Worm (Caenorhabditis elegans) whole organism, mixed stage, embryonic: ENCODE data around the gene ehbp-1.

Source experiments
- M03D4.4 ChIP-seq: sonication (generic microtip); optimal IDR thresholded peaks from 2 replicates; lab custom pipeline; 2017; ENCODE audit warnings: mild to moderate bottlenecking, missing genetic modification characterization, missing compliant biosample characterization
- bed-3 ChIP-seq: fragments of 200-800 bp; sonication (Bioruptor generic); optimal IDR thresholded peaks from 3 replicates; lab custom pipeline; 2018; ENCODE audit warnings: mild to moderate bottlenecking, missing genetic modification characterization, moderate library complexity, missing compliant biosample characterization
- blmp-1 ChIP-seq: fragments of 150-350 bp; optimal IDR thresholded peaks from 2 replicates; lab custom pipeline; 2014; ENCODE audit warnings: missing biosample characterization, missing genetic modification characterization
- ceh-39 ChIP-seq: fragments of 150-350 bp; optimal IDR thresholded peaks from 2 replicates; lab custom pipeline; 2014; ENCODE audit warnings: missing biosample characterization, missing genetic modification characterization
- ceh-43 ChIP-seq: fragments of 200-800 bp; sonication (Bioruptor generic); optimal IDR thresholded peaks from 2 replicates; lab custom pipeline; 2018; ENCODE audit warnings: mild to moderate bottlenecking, missing genetic modification characterization, moderate library complexity, missing compliant biosample characterization
- ceh-83 ChIP-seq: fragments of 200-800 bp; sonication (Bioruptor generic); optimal IDR thresholded peaks from 2 replicates; lab custom pipeline; 2018; ENCODE audit warnings: mild to moderate bottlenecking, missing genetic modification characterization, missing compliant biosample characterization
- ces-1 ChIP-seq: fragments of 150-350 bp; optimal IDR thresholded peaks from 2 replicates; lab custom pipeline; 2014; ENCODE audit warnings: missing biosample characterization, missing genetic modification reagents, missing genetic modification characterization
- cnd-1 ChIP-seq: fragments of 200-800 bp; sonication (Bioruptor generic); optimal IDR thresholded peaks from 2 replicates; lab custom pipeline; 2018; ENCODE audit warnings: mild to moderate bottlenecking, missing genetic modification characterization, missing compliant biosample characterization
- drap-1 ChIP-seq: fragments of 200-800 bp; sonication (Bioruptor generic); optimal IDR thresholded peaks from 3 replicates; lab custom pipeline; 2018; ENCODE audit warnings: mild to moderate bottlenecking, missing genetic modification characterization, missing compliant biosample characterization
- elt-1 ChIP-seq: sonication (generic microtip); optimal IDR thresholded peaks from 2 replicates; lab custom pipeline; 2017; ENCODE audit warnings: missing genetic modification characterization, mild to moderate bottlenecking, missing compliant biosample characterization, antibody characterized with exemption, moderate library complexity, borderline replicate concordance; ENCODE audit not compliant: insufficient read depth
- flh-1 ChIP-seq: fragments of 200-800 bp; sonication (Bioruptor generic); optimal IDR thresholded peaks from 2 replicates; lab custom pipeline; 2018; ENCODE audit warnings: mild to moderate bottlenecking, missing genetic modification characterization, moderate library complexity, missing compliant biosample characterization
- ham-2 ChIP-seq: fragments of 200-800 bp; sonication (Bioruptor generic); optimal IDR thresholded peaks from 2 replicates; lab custom pipeline; 2018; ENCODE audit warnings: mild to moderate bottlenecking, missing genetic modification characterization, missing compliant biosample characterization
- hlh-1 ChIP-seq: fragments of 150-350 bp; optimal IDR thresholded peaks from 2 replicates; lab custom pipeline; 2014; ENCODE audit warnings: missing biosample characterization, missing genetic modification reagents, missing genetic modification characterization
- lin-13 ChIP-seq: fragments of 150-350 bp; optimal IDR thresholded peaks from 2 replicates; lab custom pipeline; 2014; ENCODE audit warnings: missing biosample characterization, missing genetic modification characterization
- lin-32 ChIP-seq: fragments of 200-800 bp; sonication (Bioruptor generic); optimal IDR thresholded peaks from 2 replicates; lab custom pipeline; 2018; ENCODE audit warnings: mild to moderate bottlenecking, missing genetic modification characterization, missing compliant biosample characterization
- lsy-2 ChIP-seq: fragments of 150-350 bp; optimal IDR thresholded peaks from 2 replicates; lab custom pipeline; 2014; ENCODE audit warnings: missing biosample characterization, missing genetic modification characterization
- mab-5 ChIP-seq: fragments of 150-350 bp; optimal IDR thresholded peaks from 2 replicates; lab custom pipeline; 2014; ENCODE audit warnings: missing biosample characterization, missing genetic modification characterization
- mep-1 ChIP-seq: fragments of 150-350 bp; optimal IDR thresholded peaks from 2 replicates; lab custom pipeline; 2017; ENCODE audit warnings: missing biosample characterization, missing genetic modification reagents, missing genetic modification characterization, inconsistent platforms
- mls-2 ChIP-seq: sonication (generic microtip); optimal IDR thresholded peaks from 2 replicates; lab custom pipeline; 2016; ENCODE audit warnings: mild to moderate bottlenecking, missing genetic modification characterization, moderate library complexity, missing compliant biosample characterization
- nhr-2 ChIP-seq: fragments of 150-350 bp; optimal IDR thresholded peaks from 2 replicates; lab custom pipeline; 2014; ENCODE audit warnings: missing biosample characterization, missing genetic modification characterization
- nhr-237 ChIP-seq: fragments of 150-350 bp; optimal IDR thresholded peaks from 2 replicates; lab custom pipeline; 2014; ENCODE audit warnings: missing biosample characterization, missing genetic modification characterization
- nhr-28 ChIP-seq: fragments of 150-350 bp; optimal IDR thresholded peaks from 2 replicates; lab custom pipeline; 2014; ENCODE audit warnings: missing biosample characterization, missing genetic modification characterization
- pha-4 ChIP-seq: fragments of 150-350 bp; optimal IDR thresholded peaks from 2 replicates; lab custom pipeline; 2018; ENCODE audit warnings: missing biosample characterization, missing genetic modification reagents, missing genetic modification characterization
- sem-2 ChIP-seq: fragments of 200-800 bp; sonication (Bioruptor generic); optimal IDR thresholded peaks from 2 replicates; lab custom pipeline; 2018; ENCODE audit warnings: mild to moderate bottlenecking, missing genetic modification characterization, missing compliant biosample characterization
- snpc-4 ChIP-seq: fragments of 150-350 bp; optimal IDR thresholded peaks from 2 replicates; lab custom pipeline; 2014; ENCODE audit warnings: missing biosample characterization, missing genetic modification characterization
- sptf-1 ChIP-seq: sonication (generic microtip); optimal IDR thresholded peaks from 2 replicates; lab custom pipeline; 2017; ENCODE audit warnings: mild to moderate bottlenecking, missing genetic modification characterization, moderate library complexity, missing compliant biosample characterization
- tbx-8 ChIP-seq: fragments of 200-800 bp; sonication (Bioruptor generic); optimal IDR thresholded peaks from 2 replicates; lab custom pipeline; 2018; ENCODE audit warnings: mild to moderate bottlenecking, missing genetic modification characterization, moderate library complexity, missing compliant biosample characterization
- unc-120 ChIP-seq: sonication (generic microtip); optimal IDR thresholded peaks from 2 replicates; lab custom pipeline; 2017; ENCODE audit warnings: missing genetic modification characterization, missing compliant biosample characterization; ENCODE audit not compliant: poor library complexity, severe bottlenecking
- unc-39 ChIP-seq: fragments of 150-350 bp; optimal IDR thresholded peaks from 2 replicates; lab custom pipeline; 2014; ENCODE audit warnings: missing biosample characterization, missing genetic modification characterization
- unc-62 ChIP-seq: fragments of 150-350 bp; optimal IDR thresholded peaks from 2 replicates; lab custom pipeline; 2014; ENCODE audit warnings: missing biosample characterization, missing genetic modification reagents, missing genetic modification characterization
- zip-8 ChIP-seq: fragments of 150-350 bp; optimal IDR thresholded peaks from 2 replicates; lab custom pipeline; 2014; ENCODE audit warnings: missing biosample characterization, missing genetic modification characterization
- ztf-11 ChIP-seq: fragments of 150-350 bp; optimal IDR thresholded peaks from 2 replicates; lab custom pipeline; 2014; ENCODE audit warnings: missing biosample characterization, missing genetic modification characterization

Gene ehbp-1

ce11 chrV:9518832-9519231 lies 31.6 kb upstream of the ehbp-1 start, which contains the start of gene C50F4.8:
TSS of gene C50F4.8 (minus strand) at chrV:9518859.
- TF ChIP-seq blmp-1 (tag; lab: Kevin White, UChicago) (no peak), flh-1 (no peak), hlh-1 (no peak), lsy-2 (tag; lab: Kevin White, UChicago) (no peak), ceh-83 (GFP tag; lab: Kevin White, UChicago) (no peak), elt-1 (tag; lab: Kevin White, UChicago) (no peak), ham-2 (GFP tag; lab: Kevin White, UChicago) (no peak), ztf-11 (tag; lab: Kevin White, UChicago) (no peak), ces-1 (GFP tag; lab: Kevin White, UChicago) (no peak), drap-1 (no peak), mab-5 (tag; lab: Kevin White, UChicago) (no peak)
- TF ChIP-seq, all 35 proteins: peak for 0

- TF ChIP-seq ceh-39 (no peak), unc-62 (GFP tag; lab: Kevin White, UChicago) (no peak), nhr-28 (tag; lab: Kevin White, UChicago) (no peak), nhr-2 (tag; lab: Kevin White, UChicago) (no peak), unc-39 (tag; lab: Kevin White, UChicago) (no peak), mls-2 (tag; lab: Kevin White, UChicago) (no peak), cnd-1 (no peak), ces-1 (GFP tag; lab: Kevin White, UChicago) (no peak), tbx-8 (GFP tag; lab: Kevin White, UChicago) (no peak), unc-120 (no peak), sem-2 (GFP tag; lab: Kevin White, UChicago) (no peak), zip-8 (tag; lab: Kevin White, UChicago) (no peak), lin-32 (GFP tag; lab: Kevin White, UChicago) (no peak), mep-1 (tag; lab: Kevin White, UChicago) (no peak)
These were observed 28.7 kb upstream of the ehbp-1 start for ce11 chrV:9521697-9522096.

ce11 chrV:9524099-9524498 lies 26.3 kb upstream of the ehbp-1 start, which contains the start of gene C50F4.9:
TSS of gene C50F4.9 (minus strand) at chrV:9524199.
- TF ChIP-seq bed-3 (GFP tag; lab: Kevin White, UChicago) (no peak), lin-13 (no peak), hlh-1 (no peak), ceh-39 (no peak), zip-8 (tag; lab: Kevin White, UChicago) (no peak)

ce11 chrV:9526470-9526869 lies 24.0 kb upstream of the ehbp-1 start, which contains the start of gene C50F4.1:
TSS of gene C50F4.1 (plus strand) at chrV:9526793.
- TF ChIP-seq nhr-237 (tag; lab: Kevin White, UChicago) (no peak), snpc-4 (tag; lab: Kevin White, UChicago) (no peak), unc-62 (GFP tag; lab: Kevin White, UChicago) (no peak), nhr-2 (tag; lab: Kevin White, UChicago) (no peak), unc-120 (no peak), blmp-1 (tag; lab: Kevin White, UChicago) (no peak), nhr-28 (tag; lab: Kevin White, UChicago) (no peak), drap-1 (no peak), unc-39 (tag; lab: Kevin White, UChicago) (no peak)

- TF ChIP-seq snpc-4 (tag; lab: Kevin White, UChicago) = no peak
- no peak for TF ChIP-seq ham-2 (GFP tag; lab: Kevin White, UChicago)
- no peak for TF ChIP-seq ztf-11 (tag; lab: Kevin White, UChicago)
- no peak for TF ChIP-seq tbx-8 (GFP tag; lab: Kevin White, UChicago)
- no peak for TF ChIP-seq ceh-43 (GFP tag; lab: Kevin White, UChicago)
- TF ChIP-seq elt-1 (tag; lab: Kevin White, UChicago) = no peak
- TF ChIP-seq unc-39 (tag; lab: Kevin White, UChicago) = no peak
- TF ChIP-seq mls-2 (tag; lab: Kevin White, UChicago) = no peak
- no peak for TF ChIP-seq hlh-1
- TF ChIP-seq ceh-39 = no peak
- no peak for TF ChIP-seq pha-4 (tag; lab: Kevin White, UChicago)
- no peak for TF ChIP-seq lin-32 (GFP tag; lab: Kevin White, UChicago)
- no peak for TF ChIP-seq drap-1
- no peak for TF ChIP-seq mep-1 (tag; lab: Kevin White, UChicago)
- no peak for TF ChIP-seq sem-2 (GFP tag; lab: Kevin White, UChicago)
- no peak for TF ChIP-seq nhr-28 (tag; lab: Kevin White, UChicago)
- no peak for TF ChIP-seq M03D4.4 (tag; lab: Kevin White, UChicago)
- no peak for TF ChIP-seq sptf-1 (tag; lab: Kevin White, UChicago)
- TF ChIP-seq unc-120 = no peak
- no peak for TF ChIP-seq bed-3 (GFP tag; lab: Kevin White, UChicago)
These were observed 23.1 kb upstream of the ehbp-1 start for ce11 chrV:9527337-9527736.
